Worm (Caenorhabditis elegans): ENCODE results near the gene nhr-159.

- TF ChIP-seq pqm-1 (tag; optimal IDR thresholded peaks at IDR 0.05) (no peak), lin-13 (GFP tag; optimal IDR thresholded peaks at IDR 0.05) (no peak), irx-1 (tag; optimal IDR thresholded peaks at IDR 0.05) (no peak), nhr-47 (tag; optimal IDR thresholded peaks at IDR 0.05) (no peak), ztf-11 (tag; optimal IDR thresholded peaks at IDR 0.05) (no peak), unc-62 (GFP tag; optimal IDR thresholded peaks at IDR 0.05) (no peak)
These were observed 34.2 kb downstream of the nhr-159 start, which contains the start of gene ugt-32 for ce11 chrV:3843926-3844325.

Measured in whole organism, L1 larva.